Worm (Caenorhabditis elegans) whole organism, late embryonic: ENCODE data around the gene F31B9.4.

Experiments
- hlh-13 ChIP-seq: fragments of 200-800 bp; sonication (Bioruptor generic); optimal IDR thresholded peaks from 2 replicates; lab custom pipeline; 2018; ENCODE audit warnings: mild to moderate bottlenecking, missing genetic modification characterization, missing compliant biosample characterization
- hlh-30 ChIP-seq: sonication (generic microtip); optimal IDR thresholded peaks from 2 replicates; lab custom pipeline; 2017; ENCODE audit warnings: antibody characterized with exemption, missing genetic modification characterization, missing compliant biosample characterization; ENCODE audit not compliant: insufficient read depth
- hlh-8 ChIP-seq: sonication (generic microtip); optimal IDR thresholded peaks from 2 replicates; lab custom pipeline; 2016; ENCODE audit warnings: missing genotype, missing genetic modification characterization, missing compliant biosample characterization
- npax-4 ChIP-seq: sonication (generic microtip); optimal IDR thresholded peaks from 2 replicates; lab custom pipeline; 2016; ENCODE audit warnings: missing genetic modification characterization, missing compliant biosample characterization
- pag-3 ChIP-seq: sonication (generic microtip); optimal IDR thresholded peaks from 2 replicates; lab custom pipeline; 2016; ENCODE audit warnings: missing compliant biosample characterization, missing genetic modification characterization, borderline replicate concordance
- pros-1 ChIP-seq: fragments of 150-350 bp; optimal IDR thresholded peaks from 2 replicates; lab custom pipeline; 2014; ENCODE audit warnings: missing biosample characterization, missing genetic modification reagents, missing genetic modification characterization
- sox-4 ChIP-seq: sonication (generic microtip); optimal IDR thresholded peaks from 2 replicates; lab custom pipeline; 2017; ENCODE audit warnings: mild to moderate bottlenecking, missing genetic modification characterization, inconsistent platforms, missing compliant biosample characterization
- unc-55 ChIP-seq: sonication (generic microtip); optimal IDR thresholded peaks from 2 replicates; lab custom pipeline; 2017; ENCODE audit warnings: missing biosample characterization, missing genetic modification reagents, missing genetic modification characterization

DNA sequence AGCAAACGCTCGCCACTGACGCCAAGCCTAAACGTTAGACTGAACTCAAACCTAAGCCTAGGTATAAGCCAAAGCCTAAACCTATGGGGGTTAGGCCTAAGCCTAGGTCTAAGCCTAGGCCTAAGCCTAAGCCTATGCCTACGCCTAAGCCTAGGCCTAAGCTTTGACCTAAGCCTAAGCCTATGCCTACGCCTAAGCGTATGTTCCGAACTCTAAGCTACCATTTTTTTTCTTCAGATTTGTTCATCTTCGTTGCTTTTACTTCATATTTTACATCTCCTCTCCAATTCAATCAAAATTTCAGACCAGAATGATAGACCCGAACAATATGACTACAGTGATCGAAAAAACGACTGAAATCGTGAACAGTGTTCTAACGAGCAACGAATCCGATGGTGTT is 6.6 kb downstream of the F31B9.4 start, which contains the start of gene npr-33:
- TF ChIP-seq pros-1 (tag; lab: Kevin White, UChicago) (no peak), npax-4 (no peak), unc-55 (no peak), hlh-13 (GFP tag; lab: Kevin White, UChicago) (no peak), pag-3 (tag; lab: Kevin White, UChicago) (no peak), sox-4 (tag; lab: Kevin White, UChicago) (no peak), hlh-30 (tag; lab: Kevin White, UChicago) (no peak), hlh-8 (no peak)
